Fruit fly (Drosophila melanogaster): ENCODE measurements around the gene CG14075.
A peak's percentile ranks its signal among the peaks of the same experiment; 100 is the strongest.

The CG14075 gene

dm6 chr3L:19033154-19033811, 48.5 kb downstream of the CG14075 start (continued):
- TF ChIP-seq zf30C (GFP tag; optimal IDR thresholded peaks at IDR 0.05) (peak; percentile 93), maf-S (GFP tag; optimal IDR thresholded peaks at IDR 0.05) (no peak), CG13775 (GFP tag; optimal IDR thresholded peaks at IDR 0.05) (peak; percentile 83), exex (tag; optimal IDR thresholded peaks at IDR 0.05) (no peak), Jarid2 (GFP tag; optimal IDR thresholded peaks at IDR 0.05) (peak; percentile 20), CG6654 (GFP tag; optimal IDR thresholded peaks at IDR 0.05) (peak; percentile 14), Vsx1 (GFP tag; optimal IDR thresholded peaks at IDR 0.05) (peak; percentile 26), gcm (GFP tag; optimal IDR thresholded peaks at IDR 0.05) (peak; percentile 75), dpn (GFP tag; optimal IDR thresholded peaks at IDR 0.05) (peak in 1 of 2 experiments; percentile 58), CG11247 (GFP tag; IDR thresholded peaks at IDR 0.05) (0 out of 2 replicates have a peak, but pooled peaks have one; percentile 28), phol (tag; optimal IDR thresholded peaks at IDR 0.05) (peak; percentile 87), CG9727 (GFP tag; optimal IDR thresholded peaks at IDR 0.05) (peak; percentile 94), Dref (GFP tag; IDR thresholded peaks at IDR 0.05) (no peak), aop (GFP tag; IDR thresholded peaks at IDR 0.05) (no peak), CG1603 (tag; optimal IDR thresholded peaks at IDR 0.05) (peak; percentile 33), CG6813 (GFP tag; optimal IDR thresholded peaks at IDR 0.05) (peak; percentile 65), Six4 (GFP tag; optimal IDR thresholded peaks at IDR 0.05) (peak; percentile 61), CG10959 (GFP tag; IDR thresholded peaks at IDR 0.05) (peak; percentile 90), Spps (tag; optimal IDR thresholded peaks at IDR 0.05) (peak; percentile 87), unpg (GFP tag; optimal IDR thresholded peaks at IDR 0.05) (peak; percentile 74), H15 (GFP tag; IDR thresholded peaks at IDR 0.05) (no peak), CG10431 (GFP tag; optimal IDR thresholded peaks at IDR 0.05) (peak; percentile 34), zen (tag; optimal IDR thresholded peaks at IDR 0.05) (peak; percentile 90), Ravus (GFP tag; IDR thresholded peaks at IDR 0.05) (no peak), Dp (GFP tag; optimal IDR thresholded peaks at IDR 0.05) (no peak), tgo (GFP tag; IDR thresholded peaks at IDR 0.05) (peak; percentile 59; the same call in 1 of the 3 replicates), CG15073 (GFP tag; optimal IDR thresholded peaks at IDR 0.05) (no peak), CG14667 (GFP tag; IDR thresholded peaks at IDR 0.05) (peak; percentile 60; the same call in 1 of the 2 replicates), D19A (tag; optimal IDR thresholded peaks at IDR 0.05) (peak; percentile 83), CG8765 (GFP tag; IDR thresholded peaks at IDR 0.05) (peak; percentile 80; the same call in 1 of the 2 replicates), CG8924 (tag; optimal IDR thresholded peaks at IDR 0.05) (peak; percentile 90), jumu (GFP tag; optimal IDR thresholded peaks at IDR 0.05) (no peak), sqz (GFP tag; optimal IDR thresholded peaks at IDR 0.05) (peak; percentile 69), kah (GFP tag; optimal IDR thresholded peaks at IDR 0.05) (peak; percentile 32), CG8944 (GFP tag; optimal IDR thresholded peaks at IDR 0.05) (no peak), Asciz (GFP tag; optimal IDR thresholded peaks at IDR 0.05) (peak; percentile 71), CG3726 (GFP tag; IDR thresholded peaks at IDR 0.05) (peak; percentile 44; the same call in 1 of the 3 replicates), CG14014 (GFP tag; IDR thresholded peaks at IDR 0.05) (peak; percentile 28; the same call in 1 of the 2 replicates), CG31441 (GFP tag; IDR thresholded peaks at IDR 0.05) (peak; percentile 86), B-H1 (GFP tag; IDR thresholded peaks at IDR 0.05) (0 out of 3 replicates have a peak, but pooled peaks have one; percentile 38), CG5245 (GFP tag; optimal IDR thresholded peaks at IDR 0.05) (peak; percentile 56), caup (GFP tag; optimal IDR thresholded peaks at IDR 0.05; ENCODE audit: severe bottlenecking) (peak; percentile 24), CG15601 (tag; optimal IDR thresholded peaks at IDR 0.05) (peak; percentile 80), CG1233 (GFP tag; optimal IDR thresholded peaks at IDR 0.05) (peak; percentile 70), tll (GFP tag; optimal IDR thresholded peaks at IDR 0.05) (peak in 1 of 2 experiments; percentile 52), Xbp1 (GFP tag; optimal IDR thresholded peaks at IDR 0.05) (peak; percentile 60), Lim3 (GFP tag; IDR thresholded peaks at IDR 0.05) (no peak), dysf (GFP tag; IDR thresholded peaks at IDR 0.05) (peak; percentile 51; the same call in 1 of the 3 replicates), ci (GFP tag; IDR thresholded peaks at IDR 0.05) (peak; percentile 81)
